Worm (Caenorhabditis elegans) whole organism, L4 larva: ENCODE measurements around the gene Y7A5A.7.

Experiments used
- D1046.2 ChIP-seq: fragments of 200-800 bp; sonication (Bioruptor generic); IDR thresholded peaks from 2 replicates; pipeline ENCODE4 v1.3.6; 2022; ENCODE audit warnings: missing genetic modification characterization, missing compliant biosample characterization
- F44E2.7 ChIP-seq: fragments of 200-800 bp; sonication (Bioruptor generic); IDR thresholded peaks from 2 replicates; pipeline ENCODE4 v2.1.2; 2022; ENCODE audit warnings: missing genetic modification characterization, missing compliant biosample characterization
- T20F7.1 ChIP-seq: fragments of 200-800 bp; sonication (Bioruptor generic); optimal IDR thresholded peaks from 2 replicates; lab custom pipeline; 2018; ENCODE audit warnings: mild to moderate bottlenecking, missing genetic modification characterization, missing compliant biosample characterization
- T26A8.4 ChIP-seq: fragments of 200-800 bp; sonication (Bioruptor generic); IDR thresholded peaks from 2 replicates; pipeline ENCODE4 v1.3.6; 2022; ENCODE audit warnings: missing genetic modification characterization, missing compliant biosample characterization
- Y5F2A.4 ChIP-seq: fragments of 200-800 bp; sonication (Bioruptor generic); optimal IDR thresholded peaks from 2 replicates; lab custom pipeline; 2018; ENCODE audit warnings: mild to moderate bottlenecking, missing genetic modification characterization, missing compliant biosample characterization
- Y75B8A.6 ChIP-seq: fragments of 200-800 bp; sonication (Bioruptor generic); IDR thresholded peaks from 2 replicates; pipeline ENCODE4 v1.3.6; 2022; ENCODE audit warnings: missing genetic modification reagents, missing genetic modification characterization, missing compliant biosample characterization
- ZK337.2 ChIP-seq: fragments of 200-800 bp; sonication (Bioruptor generic); IDR thresholded peaks from 2 replicates; pipeline ENCODE4 v1.3.6; 2022; ENCODE audit warnings: missing genetic modification reagents, missing genetic modification characterization, missing compliant biosample characterization
- aha-1 ChIP-seq: fragments of 150-350 bp; peaks from one replicate; lab custom pipeline; 2014; ENCODE audit warnings: missing biosample characterization, missing genetic modification characterization
- arid-1 ChIP-seq: fragments of 200-800 bp; sonication (Bioruptor generic); conservative IDR thresholded peaks from 2 replicates; pipeline ENCODE4 v1.3.6; 2022; ENCODE audit warnings: missing genetic modification reagents, missing genetic modification characterization, missing compliant biosample characterization
- cey-2 ChIP-seq: sonication (generic microtip); optimal IDR thresholded peaks from 3 replicates; lab custom pipeline; 2017; ENCODE audit warnings: missing genetic modification characterization, mild to moderate bottlenecking, missing compliant biosample characterization, antibody characterized with exemption, borderline replicate concordance; ENCODE audit not compliant: insufficient read depth
- daf-16 ChIP-seq, 3 experiments: sonication (generic microtip); optimal IDR thresholded peaks; 2 replicates each; lab custom pipeline; 2016 to 2017; ENCODE audit warnings: missing genetic modification characterization in 3 of 3, missing genetic modification reagents in 3 of 3, mild to moderate bottlenecking in 2 of 3, missing compliant biosample characterization in 2 of 3, missing biosample characterization in 1 of 3, moderate library complexity in 1 of 3
- daf-19 ChIP-seq: fragments of 200-800 bp; sonication (Bioruptor generic); conservative IDR thresholded peaks from 2 replicates; pipeline ENCODE4 v1.3.6; 2022; ENCODE audit warnings: missing genetic modification characterization, missing compliant biosample characterization
- dmd-6 ChIP-seq: fragments of 200-800 bp; sonication (Bioruptor generic); IDR thresholded peaks from 2 replicates; pipeline ENCODE4 v1.3.6; 2022; ENCODE audit warnings: missing genetic modification reagents, missing genetic modification characterization, missing compliant biosample characterization
- dmd-8 ChIP-seq: fragments of 200-800 bp; sonication (Bioruptor generic); IDR thresholded peaks from 2 replicates; pipeline ENCODE4 v1.3.6; 2022; ENCODE audit warnings: missing genetic modification characterization, missing compliant biosample characterization
- dmd-9 ChIP-seq: fragments of 200-800 bp; sonication (Bioruptor generic); IDR thresholded peaks from 2 replicates; pipeline ENCODE4 v1.3.6; 2022; ENCODE audit warnings: missing genetic modification reagents, missing genetic modification characterization, missing compliant biosample characterization
- dpl-1 ChIP-seq: fragments of 150-350 bp; optimal IDR thresholded peaks from 2 replicates; lab custom pipeline; 2014; ENCODE audit warnings: missing biosample characterization, missing genetic modification reagents, missing genetic modification characterization
- duxl-1 ChIP-seq: sonication (generic microtip); optimal IDR thresholded peaks from 2 replicates; lab custom pipeline; 2016; ENCODE audit warnings: mild to moderate bottlenecking, missing genetic modification characterization, moderate library complexity, missing compliant biosample characterization; ENCODE audit not compliant: poor library complexity
- dve-1 ChIP-seq: sonication (generic microtip); optimal IDR thresholded peaks from 2 replicates; lab custom pipeline; 2017; ENCODE audit warnings: antibody characterized with exemption, mild to moderate bottlenecking, missing genetic modification characterization, missing compliant biosample characterization; ENCODE audit not compliant: insufficient read depth
- egl-43 ChIP-seq: fragments of 200-800 bp; sonication (Bioruptor generic); IDR thresholded peaks from 2 replicates; pipeline ENCODE4 v1.3.6; 2022; ENCODE audit warnings: missing genetic modification reagents, missing genetic modification characterization, missing compliant biosample characterization
- fkh-10 ChIP-seq: fragments of 150-350 bp; optimal IDR thresholded peaks from 2 replicates; lab custom pipeline; 2014; ENCODE audit warnings: missing biosample characterization, missing genetic modification reagents, missing genetic modification characterization
- fos-1 ChIP-seq: fragments of 150-350 bp; optimal IDR thresholded peaks from 2 replicates; lab custom pipeline; 2014; ENCODE audit warnings: missing biosample characterization, missing genetic modification characterization
- gei-8 ChIP-seq: fragments of 200-800 bp; sonication (Bioruptor generic); optimal IDR thresholded peaks from 2 replicates; lab custom pipeline; 2018; ENCODE audit warnings: mild to moderate bottlenecking, missing genetic modification characterization, missing compliant biosample characterization
- hlh-11 ChIP-seq: fragments of 200-800 bp; sonication (Bioruptor generic); optimal IDR thresholded peaks from 2 replicates; lab custom pipeline; 2018; ENCODE audit warnings: mild to moderate bottlenecking, missing genetic modification characterization, missing compliant biosample characterization
- lin-29 ChIP-seq: fragments of 200-800 bp; sonication (Bioruptor generic); IDR thresholded peaks from 2 replicates; pipeline ENCODE4 v1.3.6; 2022; ENCODE audit warnings: missing genetic modification reagents, missing genetic modification characterization, missing compliant biosample characterization
- lir-3 ChIP-seq: sonication (generic microtip); optimal IDR thresholded peaks from 2 replicates; lab custom pipeline; 2016; ENCODE audit warnings: mild to moderate bottlenecking, missing genetic modification characterization, missing compliant biosample characterization
- madf-9 ChIP-seq: fragments of 200-800 bp; sonication (Bioruptor generic); conservative IDR thresholded peaks from 2 replicates; pipeline ENCODE4 v1.3.6; 2022; ENCODE audit warnings: missing genetic modification reagents, missing genetic modification characterization, missing compliant biosample characterization
- mes-2 ChIP-seq: sonication (generic microtip); optimal IDR thresholded peaks from 2 replicates; lab custom pipeline; 2016; ENCODE audit warnings: missing genotype, mild to moderate bottlenecking, missing genetic modification characterization, missing compliant biosample characterization; ENCODE audit not compliant: poor library complexity, severe bottlenecking
- mxl-3 ChIP-seq: fragments of 200-800 bp; sonication (Bioruptor generic); optimal IDR thresholded peaks from 2 replicates; lab custom pipeline; 2018; ENCODE audit warnings: mild to moderate bottlenecking, missing genetic modification characterization, missing compliant biosample characterization
- nhr-102 ChIP-seq: sonication (generic microtip); optimal IDR thresholded peaks from 2 replicates; lab custom pipeline; 2016; ENCODE audit warnings: mild to moderate bottlenecking, missing genetic modification characterization, moderate library complexity, missing compliant biosample characterization
- nhr-111 ChIP-seq: fragments of 200-800 bp; sonication (Bioruptor generic); optimal IDR thresholded peaks from 2 replicates; lab custom pipeline; 2018; ENCODE audit warnings: mild to moderate bottlenecking, missing genetic modification characterization, missing compliant biosample characterization
- nhr-28 ChIP-seq: fragments of 150-350 bp; optimal IDR thresholded peaks from 2 replicates; lab custom pipeline; 2014; ENCODE audit warnings: missing biosample characterization, missing genetic modification characterization
- pha-4 ChIP-seq, 2 experiments: fragments of 150-350 bp in 1 of 2; fragments of 200-800 bp in 1 of 2; sonication (Bioruptor generic) in 1 of 2; IDR thresholded peaks in 1 of 2; optimal IDR thresholded peaks in 1 of 2; 2 replicates each; pipeline versions ENCODE4 v1.3.6 to Lab custom; 2014 to 2022; ENCODE audit warnings: missing genetic modification characterization in 2 of 2, missing genetic modification reagents in 2 of 2, missing biosample characterization in 1 of 2, missing compliant biosample characterization in 1 of 2
- pqm-1 ChIP-seq: sonication (generic microtip); optimal IDR thresholded peaks from 2 replicates; lab custom pipeline; 2017; ENCODE audit warnings: missing biosample characterization, missing genetic modification characterization
- snpc-1.2 ChIP-seq: fragments of 200-800 bp; sonication (Bioruptor generic); IDR thresholded peaks from 2 replicates; pipeline ENCODE4 v1.3.6; 2022; ENCODE audit warnings: missing genetic modification reagents, missing genetic modification characterization, missing compliant biosample characterization
- spr-1 ChIP-seq: sonication (generic microtip); optimal IDR thresholded peaks from 2 replicates; lab custom pipeline; 2016; ENCODE audit warnings: mild to moderate bottlenecking, missing genetic modification characterization, missing compliant biosample characterization
- unc-62 ChIP-seq, 3 experiments: fragments of 150-350 bp in 1 of 3; sonication (generic microtip); optimal IDR thresholded peaks in 2 of 3; peaks in 1 of 3; 1 replicate in 1 of 3; 2 replicates in 2 of 3; lab custom pipeline; 2014 to 2017; ENCODE audit warnings: missing biosample characterization in 3 of 3, missing genetic modification characterization in 3 of 3, missing genetic modification reagents in 3 of 3, missing genotype in 1 of 3

Gene Y7A5A.7

DNA sequence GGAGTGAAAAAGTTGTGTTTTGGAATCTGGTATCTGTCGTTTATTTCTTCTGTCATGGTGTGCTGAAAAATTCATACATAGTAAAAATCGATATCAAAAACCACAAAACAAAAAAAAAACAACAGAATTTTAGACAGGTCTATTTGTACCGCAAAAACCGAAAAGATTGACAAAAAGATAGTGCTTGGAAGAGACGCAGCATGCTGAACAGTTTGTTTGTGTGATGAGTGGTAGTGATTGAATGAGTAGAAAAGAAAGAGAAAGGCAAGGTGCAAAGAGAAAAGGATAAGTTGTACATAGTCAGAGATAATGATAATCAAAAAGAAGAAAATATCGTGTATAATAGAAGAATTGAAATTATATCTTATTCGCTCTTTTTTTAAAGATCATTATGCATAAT is 31.3 kb downstream of the Y7A5A.7 start, which contains the start of gene Y7A5A.2:
Gene Y7A5A.2, minus strand, starts transcription at position 62 of the 400 bp plus-strand sequence.
- no peak for TF ChIP-seq D1046.2 (GFP tag; lab: Robert Waterston, UW)
- TF ChIP-seq dmd-8 (GFP tag; lab: Robert Waterston, UW), result no peak
- no peak for TF ChIP-seq nhr-111 (GFP tag; lab: Kevin White, UChicago)
- TF ChIP-seq dpl-1, result no peak
- no peak for TF ChIP-seq madf-9
- no peak for TF ChIP-seq nhr-102 (tag; lab: Kevin White, UChicago)
- no peak for TF ChIP-seq duxl-1 (tag; lab: Kevin White, UChicago)
- peak; percentile 38 for TF ChIP-seq dve-1
- TF ChIP-seq spr-1, result no peak
- no peak for TF ChIP-seq arid-1
- no peak for TF ChIP-seq Y5F2A.4 (GFP tag; lab: Kevin White, UChicago)
- TF ChIP-seq fos-1 (tag; lab: Kevin White, UChicago), result no peak
- TF ChIP-seq Y75B8A.6 (GFP tag; lab: Robert Waterston, UW), result no peak
- TF ChIP-seq cey-2 (tag; lab: Kevin White, UChicago), result no peak
- TF ChIP-seq lir-3, result no peak
- no peak for TF ChIP-seq mxl-3 (GFP tag; lab: Kevin White, UChicago)
- no peak for TF ChIP-seq gei-8 (GFP tag; lab: Kevin White, UChicago)
- TF ChIP-seq fkh-10 (GFP tag; lab: Kevin White, UChicago), result no peak
- TF ChIP-seq ZK337.2, result no peak
- TF ChIP-seq snpc-1.2 (GFP tag; lab: Robert Waterston, UW), result no peak
- TF ChIP-seq daf-16 (GFP tag; optimal IDR thresholded peaks at IDR 0.05; lab: Kevin White, UChicago), result no peak
- TF ChIP-seq daf-16 (tag; optimal IDR thresholded peaks at IDR 0.05; lab: Kevin White, UChicago), result peak; percentile 53
- TF ChIP-seq nhr-28 (tag; lab: Kevin White, UChicago), result peak; percentile 9
- no peak for TF ChIP-seq F44E2.7 (GFP tag; lab: Robert Waterston, UW)
- TF ChIP-seq egl-43 (GFP tag; lab: Robert Waterston, UW), result no peak
- no peak for TF ChIP-seq dmd-9 (GFP tag; lab: Robert Waterston, UW)
- no peak for TF ChIP-seq T26A8.4 (GFP tag; lab: Robert Waterston, UW)
- peak in 1 of 2 experiments; percentile 97 for TF ChIP-seq unc-62 (GFP tag; optimal IDR thresholded peaks at IDR 0.05 in 1 of 2; lab: Kevin White, UChicago)
- TF ChIP-seq unc-62 (tag; optimal IDR thresholded peaks at IDR 0.05; lab: Kevin White, UChicago), result no peak
- no peak for TF ChIP-seq pha-4 (GFP tag; IDR thresholded peaks at IDR 0.05; lab: Robert Waterston, UW)
- no peak for TF ChIP-seq pha-4 (tag; optimal IDR thresholded peaks at IDR 0.05; lab: Kevin White, UChicago)

DNA sequence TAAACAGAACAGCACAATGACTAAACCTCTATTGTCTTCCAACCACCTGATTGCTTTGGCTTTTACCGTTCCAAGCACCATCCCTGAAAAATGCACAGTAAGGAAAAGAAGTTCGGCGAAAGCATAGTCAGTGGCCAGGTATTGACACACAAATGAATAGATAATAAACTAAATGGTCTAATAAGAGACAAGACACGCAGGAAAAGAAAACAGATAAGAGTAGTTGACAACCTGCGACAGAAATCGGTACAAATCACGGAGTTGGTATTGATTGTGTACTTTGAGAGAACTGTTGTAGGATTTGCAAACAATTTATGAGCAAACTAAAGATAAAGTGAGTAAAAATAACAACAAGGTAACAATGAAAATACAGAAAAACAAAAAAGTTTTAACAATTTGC is 32.6 kb downstream of the Y7A5A.7 start, which contains the start of gene Y7A5A.1:
Gene Y7A5A.1, minus strand, starts transcription at position 83 of the 400 bp plus-strand sequence.
- TF ChIP-seq hlh-11 (tag; lab: Kevin White, UChicago) (peak; percentile 20), daf-19 (GFP tag; lab: Robert Waterston, UW) (no peak), mes-2 (tag; lab: Kevin White, UChicago) (peak; percentile 21), dmd-6 (peak; percentile 51; the same call in 1 of the 2 replicates), daf-16 (GFP tag; optimal IDR thresholded peaks at IDR 0.05; lab: Kevin White, UChicago) (no peak), daf-16 (tag; optimal IDR thresholded peaks at IDR 0.05; lab: Kevin White, UChicago) (peak; percentile 96), lin-29 (GFP tag; lab: Robert Waterston, UW) (no peak), pqm-1 (peak; percentile 61), T20F7.1 (GFP tag; lab: Kevin White, UChicago) (no peak), aha-1 (tag; lab: Kevin White, UChicago) (peak; percentile 26), dve-1 (peak; percentile 15), unc-62 (GFP tag; optimal IDR thresholded peaks at IDR 0.05 in 1 of 2; lab: Kevin White, UChicago) (peak in 1 of 2 experiments; percentile 55), unc-62 (tag; optimal IDR thresholded peaks at IDR 0.05; lab: Kevin White, UChicago) (no peak), nhr-28 (tag; lab: Kevin White, UChicago) (peak; percentile 43)
